Worm (Caenorhabditis elegans) whole organism, dauer: ENCODE measurements around the gene gcy-3.
"Not testable (repeated sequence)": the region's sequence is repeated elsewhere in the genome, so short reads cannot be mapped to it uniquely, and the experiment has no call there.

Source experiments
- unc-62 ChIP-seq: sonication (generic microtip); optimal IDR thresholded peaks from 2 replicates; lab custom pipeline; 2017; ENCODE audit warnings: missing biosample characterization, missing genetic modification reagents, missing genetic modification characterization

The gcy-3 gene

ce11 chrII:9470027-9470426 is 37.1 kb downstream of the gcy-3 start, which contains the start of gene T19H5.6:
T19H5.6 (minus strand) TSS chrII:9470221.
- TF ChIP-seq unc-62 (GFP tag; lab: Kevin White, UChicago), result no peak

- no peak for TF ChIP-seq unc-62 (GFP tag; lab: Kevin White, UChicago)
Observed at ce11 chrII:9468414-9468813, 38.7 kb downstream of the gcy-3 start, which contains the start of gene chil-23. chil-23 (minus strand) TSS chrII:9468611.

ce11 chrII:9466095-9466494 is 41.0 kb downstream of the gcy-3 start, which contains the start of gene chil-22:
chil-22 (minus strand) TSS chrII:9466195.
- TF ChIP-seq unc-62 (GFP tag; lab: Kevin White, UChicago), result no peak

ce11 chrII:9461881-9462280 is 45.2 kb downstream of the gcy-3 start, which contains the start of gene chil-21:
chil-21 (minus strand) TSS chrII:9461981.
- TF ChIP-seq unc-62 (GFP tag; lab: Kevin White, UChicago), result not testable (repeated sequence)

- TF ChIP-seq unc-62 (GFP tag; lab: Kevin White, UChicago), result not testable (repeated sequence)
Observed at ce11 chrII:9459462-9459861, 47.6 kb downstream of the gcy-3 start, which contains the start of gene R09D1.14. R09D1.14 (minus strand) TSS chrII:9459562.

ce11 chrII:9454304-9454703 is 52.8 kb downstream of the gcy-3 start, which contains the start of gene chil-19:
chil-19 (minus strand) TSS chrII:9454404.
- no peak for TF ChIP-seq unc-62 (GFP tag; lab: Kevin White, UChicago)
